Fruit fly (Drosophila melanogaster) whole organism, pupa: ENCODE results near the gene FarO.

Source experiments
- CG10348 ChIP-seq: fragments of 200-800 bp; sonication (Bioruptor generic); IDR thresholded peaks from 2 replicates; pipeline ENCODE4 v1.3.6; 2022; ENCODE audit warnings: missing biosample characterization, missing genetic modification characterization
- CG12605 ChIP-seq: fragments of 200-800 bp; sonication (Bioruptor generic); IDR thresholded peaks from 2 replicates; pipeline ENCODE4 v1.3.6; 2022; ENCODE audit warnings: missing biosample characterization, missing genetic modification characterization
- CG15710 ChIP-seq: fragments of 200-800 bp; sonication (Bioruptor generic); optimal IDR thresholded peaks from 2 replicates; lab custom pipeline; 2018; ENCODE audit warnings: missing biosample characterization, mild to moderate bottlenecking, missing genetic modification characterization, moderate library complexity
- CG17806 ChIP-seq: fragments of 200-800 bp; sonication (Bioruptor generic); optimal IDR thresholded peaks from 2 replicates; lab custom pipeline; 2018; ENCODE audit warnings: missing biosample characterization, mild to moderate bottlenecking, missing genetic modification characterization, moderate library complexity
- CG4496 ChIP-seq: fragments of 200-800 bp; sonication (Bioruptor generic); IDR thresholded peaks from 3 replicates; pipeline ENCODE4 v1.3.6; 2022; ENCODE audit warnings: missing biosample characterization, missing genetic modification characterization
- CG8301 ChIP-seq: fragments of 200-800 bp; sonication (Bioruptor generic); optimal IDR thresholded peaks from 2 replicates; lab custom pipeline; 2018; ENCODE audit warnings: missing biosample characterization, mild to moderate bottlenecking, missing genetic modification characterization
- CG9948 ChIP-seq: fragments of 200-800 bp; sonication (Bioruptor generic); optimal IDR thresholded peaks from 2 replicates; lab custom pipeline; 2018; ENCODE audit warnings: missing biosample characterization, mild to moderate bottlenecking, missing genetic modification characterization, moderate library complexity
- EcR ChIP-seq: fragments of 200-800 bp; sonication (Bioruptor generic); optimal IDR thresholded peaks from 3 replicates; lab custom pipeline; 2019; ENCODE audit warnings: missing biosample characterization, missing genetic modification characterization, mild to moderate bottlenecking, moderate library complexity, missing genetic modification reagents
- Ets98B ChIP-seq: fragments of 200-800 bp; sonication (Bioruptor generic); IDR thresholded peaks from 2 replicates; pipeline ENCODE4 v1.3.6; 2022; ENCODE audit warnings: missing biosample characterization, missing genetic modification characterization
- Snoo ChIP-seq: fragments of 200-800 bp; sonication (Bioruptor generic); optimal IDR thresholded peaks from 3 replicates; lab custom pipeline; 2017; ENCODE audit warnings: missing biosample characterization, mild to moderate bottlenecking, missing genetic modification characterization, inconsistent platforms
- gl ChIP-seq: fragments of 200-800 bp; sonication (Bioruptor generic); optimal IDR thresholded peaks from 2 replicates; lab custom pipeline; 2018; ENCODE audit warnings: missing biosample characterization, mild to moderate bottlenecking, missing genetic modification characterization

DNA sequence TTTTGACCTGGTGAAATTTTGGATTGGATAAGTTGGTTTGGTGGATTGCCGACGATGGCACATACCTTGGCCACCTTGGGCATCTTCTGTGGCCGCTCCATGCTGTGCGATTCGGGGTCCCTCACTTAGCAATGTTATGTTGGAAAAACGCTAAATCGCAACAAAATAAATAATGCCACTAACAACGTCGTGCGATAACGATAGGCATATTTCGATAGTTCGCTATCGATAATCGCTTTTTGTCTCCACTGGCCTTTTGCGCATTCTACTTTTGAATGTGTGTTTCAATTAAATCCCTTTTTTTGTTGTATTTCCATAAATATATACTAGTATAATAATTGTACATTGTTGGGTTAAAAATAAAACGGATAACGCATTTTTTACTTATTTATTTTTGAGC lies 46.1 kb upstream of the FarO start, which contains the start of gene crn:
- TF ChIP-seq CG4496 (GFP tag; lab: Robert Waterston, UW) (no peak), CG9948 (tag; lab: Kevin White, UChicago) (no peak), CG17806 (tag; lab: Kevin White, UChicago) (no peak), EcR (no peak), gl (tag; lab: Kevin White, UChicago) (no peak), CG15710 (tag; lab: Kevin White, UChicago) (no peak), Snoo (tag; lab: Kevin White, UChicago) (no peak), CG10348 (no peak), CG12605 (GFP tag; lab: Robert Waterston, UW) (no peak), Ets98B (GFP tag; lab: Robert Waterston, UW) (no peak), CG8301 (tag; lab: Kevin White, UChicago) (no peak)
